Fruit fly (Drosophila melanogaster) whole organism, prepupa: ENCODE data around the gene ND-51.

Source experiments
- Blimp-1 ChIP-seq: fragments of 200-800 bp; sonication (Bioruptor generic); optimal IDR thresholded peaks from 3 replicates; lab custom pipeline; 2017; ENCODE audit warnings: missing biosample characterization, missing genetic modification characterization, mild to moderate bottlenecking, moderate library complexity, missing genetic modification reagents
- CG10631 ChIP-seq: fragments of 200-800 bp; sonication (Bioruptor generic); optimal IDR thresholded peaks from 2 replicates; lab custom pipeline; 2016; ENCODE audit warnings: missing biosample characterization, missing genetic modification characterization
- CG10669 ChIP-seq: fragments of 200-800 bp; sonication (Bioruptor generic); optimal IDR thresholded peaks from 3 replicates; lab custom pipeline; 2018; ENCODE audit warnings: missing biosample characterization, mild to moderate bottlenecking, missing genetic modification characterization, moderate library complexity
- CG11294 ChIP-seq: fragments of 200-800 bp; sonication (Bioruptor generic); IDR thresholded peaks from 2 replicates; pipeline ENCODE4 v1.3.6; 2022; ENCODE audit warnings: missing biosample characterization, missing genetic modification characterization
- CG11902 ChIP-seq: fragments of 200-800 bp; sonication (Bioruptor generic); optimal IDR thresholded peaks from 3 replicates; lab custom pipeline; 2016; ENCODE audit warnings: missing biosample characterization, missing genetic modification characterization
- CG15336 ChIP-seq: fragments of 200-800 bp; sonication (Bioruptor generic); IDR thresholded peaks from 2 replicates; pipeline ENCODE4 v1.3.6; 2022; ENCODE audit warnings: missing biosample characterization, missing genetic modification characterization
- CG1621 ChIP-seq: fragments of 200-800 bp; sonication (Bioruptor generic); optimal IDR thresholded peaks from 3 replicates; lab custom pipeline; 2018; ENCODE audit warnings: missing biosample characterization, mild to moderate bottlenecking, missing genetic modification characterization
- CG16779 ChIP-seq: fragments of 200-800 bp; sonication (Bioruptor generic); optimal IDR thresholded peaks from 3 replicates; lab custom pipeline; 2017; ENCODE audit warnings: missing biosample characterization, mild to moderate bottlenecking, missing genetic modification characterization
- CG3032 ChIP-seq: fragments of 200-800 bp; optimal IDR thresholded peaks from 2 replicates; lab custom pipeline; 2019; ENCODE audit warnings: missing biosample characterization, mild to moderate bottlenecking, missing genetic modification characterization, moderate library complexity
- CG31627 ChIP-seq: fragments of 200-800 bp; sonication (Bioruptor generic); optimal IDR thresholded peaks from 3 replicates; lab custom pipeline; 2016; ENCODE audit warnings: missing biosample characterization, missing genetic modification characterization
- CG32006 ChIP-seq: fragments of 200-800 bp; sonication (Bioruptor generic); optimal IDR thresholded peaks from 3 replicates; lab custom pipeline; 2017; ENCODE audit warnings: missing biosample characterization, mild to moderate bottlenecking, missing genetic modification characterization
- CG4318 ChIP-seq: fragments of 200-800 bp; sonication (Bioruptor generic); optimal IDR thresholded peaks from 3 replicates; lab custom pipeline; 2017; ENCODE audit warnings: missing biosample characterization, mild to moderate bottlenecking, missing genetic modification characterization
- CG6163 ChIP-seq: fragments of 200-800 bp; sonication (Bioruptor generic); IDR thresholded peaks from 3 replicates; pipeline ENCODE4 v1.3.6; 2022; ENCODE audit warnings: missing biosample characterization, missing genetic modification characterization
- CG6792 ChIP-seq: fragments of 200-800 bp; sonication (Bioruptor generic); optimal IDR thresholded peaks from 3 replicates; lab custom pipeline; 2016; ENCODE audit warnings: missing biosample characterization, missing genetic modification characterization
- CG6808 ChIP-seq: fragments of 200-800 bp; sonication (Bioruptor generic); optimal IDR thresholded peaks from 3 replicates; lab custom pipeline; 2017; ENCODE audit warnings: missing biosample characterization, missing genetic modification characterization, mild to moderate bottlenecking, moderate library complexity, missing genetic modification reagents
- CG6854 ChIP-seq: fragments of 200-800 bp; sonication (Bioruptor generic); optimal IDR thresholded peaks from 2 replicates; lab custom pipeline; 2017; ENCODE audit warnings: missing biosample characterization, mild to moderate bottlenecking, missing genetic modification characterization
- CG7368 ChIP-seq: fragments of 200-800 bp; sonication (Bioruptor generic); optimal IDR thresholded peaks from 3 replicates; lab custom pipeline; 2016; ENCODE audit warnings: missing biosample characterization, missing genetic modification characterization
- CG8119 ChIP-seq: fragments of 200-800 bp; sonication (Bioruptor generic); IDR thresholded peaks from 3 replicates; pipeline ENCODE4 v1.3.6; 2022; ENCODE audit warnings: missing biosample characterization, missing genetic modification characterization
- CG8319 ChIP-seq: fragments of 200-800 bp; sonication (Bioruptor generic); optimal IDR thresholded peaks from 3 replicates; lab custom pipeline; 2016; ENCODE audit warnings: missing biosample characterization, missing genetic modification characterization
- CG8632 ChIP-seq: fragments of 200-800 bp; sonication (Bioruptor generic); optimal IDR thresholded peaks from 3 replicates; lab custom pipeline; 2016; ENCODE audit warnings: missing biosample characterization, missing genetic modification characterization
- Eip75B ChIP-seq: fragments of 200-800 bp; sonication (Bioruptor generic); optimal IDR thresholded peaks from 3 replicates; lab custom pipeline; 2016; ENCODE audit warnings: missing biosample characterization, missing genetic modification characterization
- Eip78C ChIP-seq: fragments of 200-800 bp; sonication (Bioruptor generic); peaks from one replicate; lab custom pipeline; 2016; ENCODE audit warnings: missing biosample characterization, missing genetic modification characterization
- Eip93F ChIP-seq: fragments of 200-800 bp; sonication (Bioruptor generic); optimal IDR thresholded peaks from 2 replicates; lab custom pipeline; 2016; ENCODE audit warnings: missing biosample characterization, mild to moderate bottlenecking, missing genetic modification characterization
- Ets21C ChIP-seq: fragments of 200-800 bp; sonication (Bioruptor generic); optimal IDR thresholded peaks from 3 replicates; lab custom pipeline; 2016; ENCODE audit warnings: missing biosample characterization, missing genetic modification characterization
- Ets96B ChIP-seq: fragments of 200-800 bp; optimal IDR thresholded peaks from 2 replicates; lab custom pipeline; 2019; ENCODE audit warnings: missing biosample characterization, mild to moderate bottlenecking, missing genetic modification characterization, moderate library complexity
- Gug ChIP-seq: fragments of 200-800 bp; sonication (Bioruptor generic); IDR thresholded peaks from 2 replicates; pipeline ENCODE4 v1.3.6; 2022; ENCODE audit warnings: missing biosample characterization, missing genetic modification characterization
- Hr38 ChIP-seq: sonication (Bioruptor generic); optimal IDR thresholded peaks from 2 replicates; lab custom pipeline; 2016; ENCODE audit warnings: missing biosample characterization, missing genetic modification characterization
- Hr39 ChIP-seq: fragments of 200-800 bp; sonication (Bioruptor generic); optimal IDR thresholded peaks from 2 replicates; lab custom pipeline; 2016; ENCODE audit warnings: missing biosample characterization, missing genetic modification characterization
- Met ChIP-seq: fragments of 200-800 bp; sonication (Bioruptor generic); optimal IDR thresholded peaks from 3 replicates; lab custom pipeline; 2016; ENCODE audit warnings: missing biosample characterization, missing genetic modification characterization
- OdsH ChIP-seq: fragments of 200-800 bp; sonication (Bioruptor generic); optimal IDR thresholded peaks from 3 replicates; lab custom pipeline; 2016; ENCODE audit warnings: missing biosample characterization, missing genetic modification characterization
- Smox ChIP-seq: fragments of 200-800 bp; sonication (Bioruptor generic); optimal IDR thresholded peaks from 3 replicates; lab custom pipeline; 2016; ENCODE audit warnings: missing biosample characterization, missing genetic modification characterization
- Sox102F ChIP-seq: fragments of 200-800 bp; sonication (Bioruptor generic); optimal IDR thresholded peaks from 2 replicates; lab custom pipeline; 2016; ENCODE audit warnings: missing biosample characterization, mild to moderate bottlenecking, missing genetic modification characterization
- Sox14 ChIP-seq: fragments of 200-800 bp; sonication (Bioruptor generic); optimal IDR thresholded peaks from 3 replicates; lab custom pipeline; 2016; ENCODE audit warnings: missing biosample characterization, missing genetic modification characterization
- cyc ChIP-seq: fragments of 200-800 bp; sonication (Bioruptor generic); optimal IDR thresholded peaks from 3 replicates; lab custom pipeline; 2016; ENCODE audit warnings: missing biosample characterization, missing genetic modification characterization
- dsx ChIP-seq: fragments of 200-800 bp; optimal IDR thresholded peaks from 3 replicates; lab custom pipeline; 2019; ENCODE audit warnings: missing biosample characterization, mild to moderate bottlenecking, missing genetic modification characterization, moderate library complexity; ENCODE audit not compliant: poor library complexity, severe bottlenecking
- eg ChIP-seq: fragments of 200-800 bp; sonication (Bioruptor generic); IDR thresholded peaks from 3 replicates; pipeline ENCODE4 v1.3.6; 2022; ENCODE audit warnings: missing biosample characterization, missing genetic modification characterization
- esn ChIP-seq: fragments of 200-800 bp; sonication (Bioruptor generic); optimal IDR thresholded peaks from 2 replicates; lab custom pipeline; 2016; ENCODE audit warnings: missing biosample characterization, mild to moderate bottlenecking, missing genetic modification characterization, moderate library complexity
- pdm3 ChIP-seq: fragments of 200-800 bp; sonication (Bioruptor generic); optimal IDR thresholded peaks from 3 replicates; lab custom pipeline; 2016; ENCODE audit warnings: missing biosample characterization, missing genetic modification characterization
- ss ChIP-seq, 2 experiments: fragments of 200-800 bp; sonication (Bioruptor generic); optimal IDR thresholded peaks; 2 replicates in 1 of 2; 3 replicates in 1 of 2; lab custom pipeline; 2017 to 2018; ENCODE audit warnings: mild to moderate bottlenecking in 2 of 2, missing biosample characterization in 2 of 2, missing genetic modification characterization in 2 of 2, moderate library complexity in 1 of 2
- svp ChIP-seq: fragments of 200-800 bp; sonication (Bioruptor generic); peaks from one replicate; lab custom pipeline; 2016; ENCODE audit warnings: missing biosample characterization, missing genetic modification characterization
- topi ChIP-seq: fragments of 200-800 bp; sonication (Bioruptor generic); optimal IDR thresholded peaks from 3 replicates; lab custom pipeline; 2016; ENCODE audit warnings: missing biosample characterization, missing genetic modification characterization
- vri ChIP-seq: fragments of 200-800 bp; sonication (Bioruptor generic); optimal IDR thresholded peaks from 3 replicates; lab custom pipeline; 2016; ENCODE audit warnings: missing biosample characterization, mild to moderate bottlenecking, missing genetic modification characterization

The ND-51 gene

dm6 chr2L:6037830-6038229 lies 24.7 kb downstream of the ND-51 start, which contains the start of the genes CG9117 and CG31643 (continued):
- TF ChIP-seq Met (GFP tag; lab: Kevin White, UChicago) (no peak), Eip93F (GFP tag; lab: Kevin White, UChicago) (peak; percentile 47), OdsH (GFP tag; lab: Kevin White, UChicago) (no peak), CG4318 (GFP tag; lab: Kevin White, UChicago) (no peak), Gug (no peak), Ets21C (no peak), dsx (GFP tag; lab: Kevin White, UChicago) (no peak), CG7368 (GFP tag; lab: Kevin White, UChicago) (no peak), CG6163 (GFP tag; lab: Robert Waterston, UW) (no peak), cyc (peak; percentile 67), Sox102F (no peak), Ets96B (tag; lab: Kevin White, UChicago) (no peak), CG32006 (GFP tag; lab: Kevin White, UChicago) (no peak), CG3032 (tag; lab: Kevin White, UChicago) (peak; percentile 46), CG6854 (GFP tag; lab: Kevin White, UChicago) (no peak), CG6808 (GFP tag; lab: Kevin White, UChicago) (peak; percentile 39), CG10669 (GFP tag; lab: Kevin White, UChicago) (no peak), pdm3 (GFP tag; lab: Kevin White, UChicago) (no peak), Hr38 (GFP tag; lab: Kevin White, UChicago) (no peak), Smox (GFP tag; lab: Kevin White, UChicago) (no peak), eg (GFP tag; lab: Robert Waterston, UW) (peak; percentile 70), CG1621 (peak; percentile 75), CG11902 (GFP tag; lab: Kevin White, UChicago) (no peak), CG8319 (GFP tag; lab: Kevin White, UChicago) (no peak), Sox14 (GFP tag; lab: Kevin White, UChicago) (peak; percentile 72)

DNA sequence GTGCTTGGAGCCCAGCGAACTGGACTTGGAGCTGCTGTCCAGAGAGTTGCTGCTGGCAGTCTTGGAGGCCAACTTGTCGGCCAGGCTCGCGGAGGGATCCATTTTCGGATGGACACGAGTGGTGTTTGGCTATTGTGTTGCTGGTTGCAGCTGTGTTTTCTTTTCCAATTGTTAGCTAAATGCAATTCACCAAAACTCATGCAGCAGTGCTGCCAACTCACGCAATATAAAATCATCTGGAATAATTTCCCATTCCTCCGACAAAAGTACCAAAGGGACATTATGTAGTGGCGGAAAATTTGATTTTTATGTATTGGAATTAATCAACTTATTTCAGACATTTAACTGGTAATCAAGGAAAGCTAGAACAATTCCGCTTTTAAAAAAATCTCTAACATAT lies 25.8 kb downstream of the ND-51 start, which contains the start of gene mtm:
Gene mtm (minus strand): TSS at position 306 of the 400 bp plus-strand sequence.
- TF ChIP-seq CG6808 (GFP tag; lab: Kevin White, UChicago) = peak; percentile 66
- TF ChIP-seq Eip78C (GFP tag; lab: Kevin White, UChicago) = peak; percentile 69
- no peak for TF ChIP-seq CG16779

- TF ChIP-seq vri (GFP tag; lab: Kevin White, UChicago) (no peak), svp (peak; percentile 91), Sox102F (no peak), CG3032 (tag; lab: Kevin White, UChicago) (no peak), CG6792 (GFP tag; lab: Kevin White, UChicago) (no peak), Smox (GFP tag; lab: Kevin White, UChicago) (no peak), Eip93F (GFP tag; lab: Kevin White, UChicago) (no peak)
These were observed 27.4 kb downstream of the ND-51 start for dm6 chr2L:6035155-6035554.

DNA sequence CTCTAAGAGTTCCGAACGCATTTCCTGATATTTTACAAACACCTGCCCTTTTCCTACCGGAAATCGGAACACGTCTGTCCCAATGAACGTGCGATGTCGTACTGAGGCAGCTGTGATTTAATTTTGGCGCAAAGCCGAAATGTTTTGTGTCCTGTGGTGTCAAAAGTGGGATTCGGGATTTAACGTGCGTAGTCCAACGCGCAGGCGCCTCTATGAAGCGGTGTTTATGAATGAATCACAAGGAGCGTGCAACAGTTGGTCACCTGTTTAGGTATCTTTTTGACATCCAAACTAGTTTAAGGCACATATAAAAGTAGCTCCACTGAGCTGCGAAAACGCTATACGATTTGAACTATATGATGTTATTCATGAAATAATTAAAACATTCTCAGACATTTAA lies 28.2 kb downstream of the ND-51 start, which contains the start of gene CG9109:
Gene CG9109 (minus strand): TSS at position 80 of the 400 bp plus-strand sequence.
- TF ChIP-seq CG31627 (GFP tag; lab: Kevin White, UChicago) (no peak), Eip75B (no peak), vri (GFP tag; lab: Kevin White, UChicago) (no peak)

dm6 chr2L:6031838-6032237 lies 30.7 kb downstream of the ND-51 start:
- TF ChIP-seq CG10669 (GFP tag; lab: Kevin White, UChicago) = no peak
- peak; percentile 73 for TF ChIP-seq CG6163 (GFP tag; lab: Robert Waterston, UW)
- TF ChIP-seq CG8632 = peak; percentile 12
- peak; percentile 49 for TF ChIP-seq CG32006 (GFP tag; lab: Kevin White, UChicago)
- TF ChIP-seq eg (GFP tag; lab: Robert Waterston, UW) = peak; percentile 59; the same call in 2 of the 3 replicates
- TF ChIP-seq Hr39 (GFP tag; lab: Kevin White, UChicago) = peak; percentile 45
- TF ChIP-seq CG8119 (GFP tag; lab: Robert Waterston, UW) = peak; percentile 56
- TF ChIP-seq CG8319 (GFP tag; lab: Kevin White, UChicago) = no peak
- no peak for TF ChIP-seq CG6854 (GFP tag; lab: Kevin White, UChicago)
- TF ChIP-seq esn (GFP tag; lab: Kevin White, UChicago) = peak; percentile 45
- TF ChIP-seq CG6808 (GFP tag; lab: Kevin White, UChicago) = peak; percentile 50
- no peak for TF ChIP-seq OdsH (GFP tag; lab: Kevin White, UChicago)
- peak; percentile 23 for TF ChIP-seq CG6792 (GFP tag; lab: Kevin White, UChicago)
- TF ChIP-seq Blimp-1 = no peak
- 0 out of 2 replicates have a peak, but pooled peaks have one; percentile 7 for TF ChIP-seq CG11294 (GFP tag; lab: Robert Waterston, UW)
- TF ChIP-seq CG10631 (GFP tag; lab: Kevin White, UChicago) = no peak
- TF ChIP-seq ss (GFP tag; optimal IDR thresholded peaks at IDR 0.05; lab: Kevin White, UChicago) = no peak
- TF ChIP-seq Sox102F = no peak
- peak; percentile 48 for TF ChIP-seq Eip75B
- TF ChIP-seq CG3032 (tag; lab: Kevin White, UChicago) = peak; percentile 61
- TF ChIP-seq topi = peak; percentile 35
- peak; percentile 49 for TF ChIP-seq CG15336 (GFP tag; lab: Robert Waterston, UW)
